Fruit fly (Drosophila melanogaster) S2 (cell line): ENCODE measurements around the gene CG4293.
A peak's percentile ranks its signal among the peaks of the same experiment; 100 is the strongest.

Source experiments
- CG8478 ChIP-seq: fragments of >200 bp; optimal IDR thresholded peaks from 2 replicates; lab custom pipeline; 2018
- CTCF ChIP-seq, 2 experiments: fragments of >200 bp; optimal IDR thresholded peaks; 2 replicates each; lab custom pipeline; 2018

dm6 chrX:496326-496725 lies 33.8 kb downstream of the CG4293 start, which contains the start of gene svr:
- TF ChIP-seq CTCF (optimal IDR thresholded peaks at IDR 0.05; lab: Kevin White, UChicago) (peak; percentile 29 to 51), CG8478 (no peak)
